Worm (Caenorhabditis elegans) whole organism, mixed stage, embryonic: Measurements from ENCODE around the gene tftc-3.

ENCODE experiments used
- M03D4.4 ChIP-seq: sonication (generic microtip); optimal IDR thresholded peaks from 2 replicates; lab custom pipeline; 2017; ENCODE audit warnings: mild to moderate bottlenecking, missing genetic modification characterization, missing compliant biosample characterization
- bed-3 ChIP-seq: fragments of 200-800 bp; sonication (Bioruptor generic); optimal IDR thresholded peaks from 3 replicates; lab custom pipeline; 2018; ENCODE audit warnings: mild to moderate bottlenecking, missing genetic modification characterization, moderate library complexity, missing compliant biosample characterization
- blmp-1 ChIP-seq: fragments of 150-350 bp; optimal IDR thresholded peaks from 2 replicates; lab custom pipeline; 2014; ENCODE audit warnings: missing biosample characterization, missing genetic modification characterization
- ceh-39 ChIP-seq: fragments of 150-350 bp; optimal IDR thresholded peaks from 2 replicates; lab custom pipeline; 2014; ENCODE audit warnings: missing biosample characterization, missing genetic modification characterization
- ceh-43 ChIP-seq: fragments of 200-800 bp; sonication (Bioruptor generic); optimal IDR thresholded peaks from 2 replicates; lab custom pipeline; 2018; ENCODE audit warnings: mild to moderate bottlenecking, missing genetic modification characterization, moderate library complexity, missing compliant biosample characterization
- ceh-83 ChIP-seq: fragments of 200-800 bp; sonication (Bioruptor generic); optimal IDR thresholded peaks from 2 replicates; lab custom pipeline; 2018; ENCODE audit warnings: mild to moderate bottlenecking, missing genetic modification characterization, missing compliant biosample characterization
- ces-1 ChIP-seq: fragments of 150-350 bp; optimal IDR thresholded peaks from 2 replicates; lab custom pipeline; 2014; ENCODE audit warnings: missing biosample characterization, missing genetic modification reagents, missing genetic modification characterization
- drap-1 ChIP-seq: fragments of 200-800 bp; sonication (Bioruptor generic); optimal IDR thresholded peaks from 3 replicates; lab custom pipeline; 2018; ENCODE audit warnings: mild to moderate bottlenecking, missing genetic modification characterization, missing compliant biosample characterization
- elt-1 ChIP-seq: sonication (generic microtip); optimal IDR thresholded peaks from 2 replicates; lab custom pipeline; 2017; ENCODE audit warnings: missing genetic modification characterization, mild to moderate bottlenecking, missing compliant biosample characterization, antibody characterized with exemption, moderate library complexity, borderline replicate concordance; ENCODE audit not compliant: insufficient read depth
- elt-3 ChIP-seq: fragments of 150-350 bp; optimal IDR thresholded peaks from 2 replicates; lab custom pipeline; 2014; ENCODE audit warnings: missing biosample characterization, missing genetic modification characterization
- flh-1 ChIP-seq: fragments of 200-800 bp; sonication (Bioruptor generic); optimal IDR thresholded peaks from 2 replicates; lab custom pipeline; 2018; ENCODE audit warnings: mild to moderate bottlenecking, missing genetic modification characterization, moderate library complexity, missing compliant biosample characterization
- ham-2 ChIP-seq: fragments of 200-800 bp; sonication (Bioruptor generic); optimal IDR thresholded peaks from 2 replicates; lab custom pipeline; 2018; ENCODE audit warnings: mild to moderate bottlenecking, missing genetic modification characterization, missing compliant biosample characterization
- hlh-1 ChIP-seq: fragments of 150-350 bp; optimal IDR thresholded peaks from 2 replicates; lab custom pipeline; 2014; ENCODE audit warnings: missing biosample characterization, missing genetic modification reagents, missing genetic modification characterization
- lin-13 ChIP-seq: fragments of 150-350 bp; optimal IDR thresholded peaks from 2 replicates; lab custom pipeline; 2014; ENCODE audit warnings: missing biosample characterization, missing genetic modification characterization
- lin-32 ChIP-seq: fragments of 200-800 bp; sonication (Bioruptor generic); optimal IDR thresholded peaks from 2 replicates; lab custom pipeline; 2018; ENCODE audit warnings: mild to moderate bottlenecking, missing genetic modification characterization, missing compliant biosample characterization
- lsy-2 ChIP-seq: fragments of 150-350 bp; optimal IDR thresholded peaks from 2 replicates; lab custom pipeline; 2014; ENCODE audit warnings: missing biosample characterization, missing genetic modification characterization
- mab-5 ChIP-seq: fragments of 150-350 bp; optimal IDR thresholded peaks from 2 replicates; lab custom pipeline; 2014; ENCODE audit warnings: missing biosample characterization, missing genetic modification characterization
- mls-2 ChIP-seq: sonication (generic microtip); optimal IDR thresholded peaks from 2 replicates; lab custom pipeline; 2016; ENCODE audit warnings: mild to moderate bottlenecking, missing genetic modification characterization, moderate library complexity, missing compliant biosample characterization
- nhr-12 ChIP-seq: fragments of 150-350 bp; optimal IDR thresholded peaks from 2 replicates; lab custom pipeline; 2014; ENCODE audit warnings: missing biosample characterization, missing genetic modification characterization
- nhr-237 ChIP-seq: fragments of 150-350 bp; optimal IDR thresholded peaks from 2 replicates; lab custom pipeline; 2014; ENCODE audit warnings: missing biosample characterization, missing genetic modification characterization
- nhr-28 ChIP-seq: fragments of 150-350 bp; optimal IDR thresholded peaks from 2 replicates; lab custom pipeline; 2014; ENCODE audit warnings: missing biosample characterization, missing genetic modification characterization
- nhr-76 ChIP-seq: sonication (generic microtip); optimal IDR thresholded peaks from 2 replicates; lab custom pipeline; 2017; ENCODE audit warnings: missing biosample characterization, missing genetic modification characterization
- pha-4 ChIP-seq: fragments of 150-350 bp; optimal IDR thresholded peaks from 2 replicates; lab custom pipeline; 2018; ENCODE audit warnings: missing biosample characterization, missing genetic modification reagents, missing genetic modification characterization
- sem-2 ChIP-seq: fragments of 200-800 bp; sonication (Bioruptor generic); optimal IDR thresholded peaks from 2 replicates; lab custom pipeline; 2018; ENCODE audit warnings: mild to moderate bottlenecking, missing genetic modification characterization, missing compliant biosample characterization
- snpc-4 ChIP-seq: fragments of 150-350 bp; optimal IDR thresholded peaks from 2 replicates; lab custom pipeline; 2014; ENCODE audit warnings: missing biosample characterization, missing genetic modification characterization
- sptf-1 ChIP-seq: sonication (generic microtip); optimal IDR thresholded peaks from 2 replicates; lab custom pipeline; 2017; ENCODE audit warnings: mild to moderate bottlenecking, missing genetic modification characterization, moderate library complexity, missing compliant biosample characterization
- tbx-8 ChIP-seq: fragments of 200-800 bp; sonication (Bioruptor generic); optimal IDR thresholded peaks from 2 replicates; lab custom pipeline; 2018; ENCODE audit warnings: mild to moderate bottlenecking, missing genetic modification characterization, moderate library complexity, missing compliant biosample characterization
- unc-120 ChIP-seq: sonication (generic microtip); optimal IDR thresholded peaks from 2 replicates; lab custom pipeline; 2017; ENCODE audit warnings: missing genetic modification characterization, missing compliant biosample characterization; ENCODE audit not compliant: poor library complexity, severe bottlenecking
- unc-39 ChIP-seq: fragments of 150-350 bp; optimal IDR thresholded peaks from 2 replicates; lab custom pipeline; 2014; ENCODE audit warnings: missing biosample characterization, missing genetic modification characterization
- unc-62 ChIP-seq: fragments of 150-350 bp; optimal IDR thresholded peaks from 2 replicates; lab custom pipeline; 2014; ENCODE audit warnings: missing biosample characterization, missing genetic modification reagents, missing genetic modification characterization

tftc-3 gene

ce11 chrV:10212027-10212426, 1.9 kb upstream of the tftc-3 start, which contains the start of gene zhit-3:
Gene zhit-3, minus strand, starts transcription at chrV:10212127.
- no peak for TF ChIP-seq elt-3
- TF ChIP-seq flh-1 (GFP tag; lab: Kevin White, UChicago) = no peak
- no peak for TF ChIP-seq M03D4.4 (tag; lab: Kevin White, UChicago)
- TF ChIP-seq hlh-1 (tag; lab: Kevin White, UChicago) = no peak
- TF ChIP-seq unc-39 = no peak
- no peak for TF ChIP-seq sptf-1
- no peak for TF ChIP-seq lsy-2 (tag; lab: Kevin White, UChicago)
- no peak for TF ChIP-seq unc-62 (GFP tag; lab: Kevin White, UChicago)
- TF ChIP-seq ceh-39 (tag; lab: Kevin White, UChicago) = no peak
- no peak for TF ChIP-seq nhr-76 (tag; lab: Kevin White, UChicago)
- no peak for TF ChIP-seq elt-1 (tag; lab: Kevin White, UChicago)

ce11 chrV:10206502-10206901, 3.6 kb downstream of the tftc-3 start, which contains the start of gene rpc-25:
Gene rpc-25, minus strand, starts transcription at chrV:10206602.
- TF ChIP-seq ham-2 (GFP tag; lab: Kevin White, UChicago) (no peak), unc-39 (no peak), tbx-8 (GFP tag; lab: Kevin White, UChicago) (no peak)

ce11 chrV:10205483-10205882, 4.7 kb downstream of the tftc-3 start, which contains the start of gene ZK856.16:
Gene ZK856.16, minus strand, starts transcription at chrV:10205583.
- TF ChIP-seq ham-2 (GFP tag; lab: Kevin White, UChicago) (no peak), ceh-43 (GFP tag; lab: Kevin White, UChicago) (no peak), elt-1 (tag; lab: Kevin White, UChicago) (no peak), nhr-237 (tag; lab: Kevin White, UChicago) (no peak), tbx-8 (GFP tag; lab: Kevin White, UChicago) (no peak), snpc-4 (no peak), mls-2 (tag; lab: Kevin White, UChicago) (no peak), bed-3 (GFP tag; lab: Kevin White, UChicago) (no peak), unc-120 (tag; lab: Kevin White, UChicago) (no peak), nhr-12 (no peak), mab-5 (tag; lab: Kevin White, UChicago) (no peak), nhr-76 (tag; lab: Kevin White, UChicago) (no peak), sem-2 (no peak), drap-1 (no peak), M03D4.4 (tag; lab: Kevin White, UChicago) (no peak), unc-39 (no peak), blmp-1 (no peak)

ce11 chrV:10204863-10205338, 5.2 kb downstream of the tftc-3 start, which contains the start of the genes ZK856.19 and ZK856.11:
Gene ZK856.19, minus strand, starts transcription at chrV:10204913.
Gene ZK856.11, minus strand, starts transcription at chrV:10204938.
- TF ChIP-seq pha-4 (tag; lab: Kevin White, UChicago) (peak; percentile 37), unc-62 (GFP tag; lab: Kevin White, UChicago) (no peak), unc-120 (tag; lab: Kevin White, UChicago) (peak; percentile 65), ces-1 (GFP tag; lab: Kevin White, UChicago) (no peak), lin-32 (GFP tag; lab: Kevin White, UChicago) (no peak), mab-5 (tag; lab: Kevin White, UChicago) (no peak), lsy-2 (tag; lab: Kevin White, UChicago) (peak; percentile 62)

ce11 chrV:10203435-10204009, 6.6 kb downstream of the tftc-3 start, which contains the start of gene chpf-1:
Gene chpf-1, minus strand, starts transcription at chrV:10203485.
- TF ChIP-seq unc-62 (GFP tag; lab: Kevin White, UChicago) = no peak
- TF ChIP-seq nhr-28 (tag; lab: Kevin White, UChicago) = no peak
- TF ChIP-seq lin-13 (tag; lab: Kevin White, UChicago) = no peak
- TF ChIP-seq snpc-4 = no peak
- TF ChIP-seq sem-2 = no peak
- TF ChIP-seq nhr-76 (tag; lab: Kevin White, UChicago) = no peak
- no peak for TF ChIP-seq ceh-83 (GFP tag; lab: Kevin White, UChicago)
- no peak for TF ChIP-seq pha-4 (tag; lab: Kevin White, UChicago)
- TF ChIP-seq mls-2 (tag; lab: Kevin White, UChicago) = no peak
- TF ChIP-seq ceh-39 (tag; lab: Kevin White, UChicago) = no peak
